Worm (Caenorhabditis elegans): ENCODE measurements around the gene F46E10.2.

The F46E10.2 gene

DNA sequence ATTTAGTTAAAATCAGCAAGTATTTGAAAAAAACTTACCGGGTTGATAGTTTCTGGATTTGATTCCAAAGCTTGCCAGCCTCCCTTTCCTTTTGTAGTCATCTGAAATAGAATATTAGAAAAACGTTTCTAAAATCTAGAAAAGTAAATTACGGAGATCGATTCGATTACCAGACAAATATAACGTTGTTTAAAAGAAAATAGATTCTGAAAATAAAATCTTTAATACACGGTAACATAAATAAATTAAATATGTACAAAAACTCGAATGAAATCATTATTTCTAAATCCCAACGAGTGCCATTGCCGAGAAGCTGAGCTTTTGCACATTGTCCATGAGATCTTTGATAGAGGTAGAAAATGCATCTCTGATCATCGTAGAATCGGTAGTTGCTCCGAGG is 11.5 kb upstream of the F46E10.2 start, which contains the start of gene ubh-3:
TSS of gene ubh-3 (minus strand) at position 101 of the 400 bp plus-strand sequence.
- TF ChIP-seq ahr-1 (tag; optimal IDR thresholded peaks at IDR 0.05) = no peak
- no peak for TF ChIP-seq ceh-6 (GFP tag; optimal IDR thresholded peaks at IDR 0.05)
- no peak for TF ChIP-seq ama-1 (optimal IDR thresholded peaks at IDR 0.05)
- no peak for TF ChIP-seq T23F11.4 (GFP tag; optimal IDR thresholded peaks at IDR 0.05)
- TF ChIP-seq ceh-9 (tag; optimal IDR thresholded peaks at IDR 0.05) = no peak
- TF ChIP-seq ceh-48 (tag; optimal IDR thresholded peaks at IDR 0.05) = no peak
- no peak for TF ChIP-seq pax-1 (tag; optimal IDR thresholded peaks at IDR 0.05)
- no peak for TF ChIP-seq pros-1 (tag; optimal IDR thresholded peaks at IDR 0.05)
- TF ChIP-seq nfya-1 (tag; optimal IDR thresholded peaks at IDR 0.05) = no peak

- TF ChIP-seq ceh-2 (tag; optimal IDR thresholded peaks at IDR 0.05) (no peak), che-1 (tag; optimal IDR thresholded peaks at IDR 0.05) (no peak), ref-2 (tag; optimal IDR thresholded peaks at IDR 0.05) (no peak), fax-1 (tag; optimal IDR thresholded peaks at IDR 0.05) (no peak), unc-42 (tag; optimal IDR thresholded peaks at IDR 0.05) (no peak), ceh-30 (tag; optimal IDR thresholded peaks at IDR 0.05) (no peak), sdc-2 (tag; optimal IDR thresholded peaks at IDR 0.05) (no peak), dmd-4 (tag; optimal IDR thresholded peaks at IDR 0.05; ENCODE audit: borderline replicate concordance) (no peak), ceh-34 (tag; optimal IDR thresholded peaks at IDR 0.05) (no peak), pat-9 (tag; optimal IDR thresholded peaks at IDR 0.05) (no peak), hlh-6 (tag; optimal IDR thresholded peaks at IDR 0.05) (no peak), ceh-18 (tag; optimal IDR thresholded peaks at IDR 0.05) (no peak), K02D7.2 (tag; optimal IDR thresholded peaks at IDR 0.05) (no peak), pax-1 (tag; optimal IDR thresholded peaks at IDR 0.05) (no peak), elt-4 (tag; optimal IDR thresholded peaks at IDR 0.05) (no peak), pqm-1 (tag; optimal IDR thresholded peaks at IDR 0.05) (no peak)
These were observed 10.5 kb upstream of the F46E10.2 start, which contains the start of gene ubh-2 for ce11 chrV:6509717-6510116. Gene ubh-2, minus strand, starts transcription at chrV:6509817.

ce11 chrV:6510622-6511021 is 9.6 kb upstream of the F46E10.2 start:
- TF ChIP-seq nhr-232 (tag; optimal IDR thresholded peaks at IDR 0.05) (no peak), ets-4 (tag; optimal IDR thresholded peaks at IDR 0.05) (no peak), lim-6 (tag; optimal IDR thresholded peaks at IDR 0.05) (no peak), gmeb-2 (tag; optimal IDR thresholded peaks at IDR 0.05) (no peak), ztf-16 (tag; optimal IDR thresholded peaks at IDR 0.05) (no peak), unc-55 (GFP tag; optimal IDR thresholded peaks at IDR 0.05) (no peak), fkh-6 (tag; optimal IDR thresholded peaks at IDR 0.05) (no peak), C38D4.7 (GFP tag; optimal IDR thresholded peaks at IDR 0.05) (no peak), hlh-6 (tag; optimal IDR thresholded peaks at IDR 0.05) (no peak), C08G9.2 (tag; optimal IDR thresholded peaks at IDR 0.05) (no peak), pax-1 (tag; optimal IDR thresholded peaks at IDR 0.05) (no peak)

ce11 chrV:6511121-6511520 is 9.1 kb upstream of the F46E10.2 start, which contains the start of gene ubh-1:
Gene ubh-1, minus strand, starts transcription at chrV:6511409.
- TF ChIP-seq ceh-45 (GFP tag; IDR thresholded peaks at IDR 0.05) (no peak), dve-1 (tag; optimal IDR thresholded peaks at IDR 0.05) (no peak), unc-3 (GFP tag; conservative IDR thresholded peaks at IDR 0.05) (no peak), unc-3 (tag; optimal IDR thresholded peaks at IDR 0.05) (no peak), mec-3 (tag; optimal IDR thresholded peaks at IDR 0.05; ENCODE audit: borderline replicate concordance) (no peak), gmeb-2 (tag; optimal IDR thresholded peaks at IDR 0.05) (no peak), K02D7.2 (tag; optimal IDR thresholded peaks at IDR 0.05) (no peak)
